Fruit fly (Drosophila melanogaster): ENCODE measurements around the gene CG9663.

The CG9663 gene

dm6 chr2L:3348146-3348747, 45.3 kb upstream of the CG9663 start (continued):
- TF ChIP-seq salm (tag; optimal IDR thresholded peaks at IDR 0.05) (peak; percentile 66), CG7745 (tag; optimal IDR thresholded peaks at IDR 0.05) (no peak), mam (GFP tag; optimal IDR thresholded peaks at IDR 0.05) (peak; percentile 38), CoRest (tag; optimal IDR thresholded peaks at IDR 0.05) (peak; percentile 59), pita (GFP tag; optimal IDR thresholded peaks at IDR 0.05) (no peak), Dll (GFP tag; IDR thresholded peaks at IDR 0.05; ENCODE audit: partially characterized antibody) (0 out of 4 replicates have a peak, but pooled peaks have one; percentile 27), CG32772 (GFP tag; IDR thresholded peaks at IDR 0.05) (peak; percentile 92), D19A (tag; optimal IDR thresholded peaks at IDR 0.05) (peak; percentile 73), Xrp1 (GFP tag; IDR thresholded peaks at IDR 0.05) (peak; percentile 94), ab (GFP tag; optimal IDR thresholded peaks at IDR 0.05) (no peak), CG12299 (tag; optimal IDR thresholded peaks at IDR 0.05) (peak; percentile 14), CG11695 (GFP tag; IDR thresholded peaks at IDR 0.05) (peak; percentile 87), Ada2b (GFP tag; IDR thresholded peaks at IDR 0.05) (peak; percentile 81), CG3163 (GFP tag; optimal IDR thresholded peaks at IDR 0.05) (no peak), psq (GFP tag; optimal IDR thresholded peaks at IDR 0.05) (no peak), Kr (GFP tag; optimal IDR thresholded peaks at IDR 0.05) (no peak), CG4820 (GFP tag; optimal IDR thresholded peaks at IDR 0.05) (peak; percentile 67), sima (GFP tag; optimal IDR thresholded peaks at IDR 0.05) (no peak), CrebB (tag; optimal IDR thresholded peaks at IDR 0.05) (peak; percentile 37), CG18011 (GFP tag; optimal IDR thresholded peaks at IDR 0.05) (peak; percentile 10), kni (GFP tag; optimal IDR thresholded peaks at IDR 0.05) (no peak), Doc2 (GFP tag; IDR thresholded peaks at IDR 0.05) (no peak), ci (GFP tag; IDR thresholded peaks at IDR 0.05) (peak; percentile 97), CG2120 (GFP tag; optimal IDR thresholded peaks at IDR 0.05) (no peak), Aef1 (GFP tag; IDR thresholded peaks at IDR 0.05) (peak; percentile 78), Awh (GFP tag; IDR thresholded peaks at IDR 0.05) (peak; percentile 97), hbn (GFP tag; IDR thresholded peaks at IDR 0.05; ENCODE audit: partially characterized antibody) (no peak), vvl (GFP tag; IDR thresholded peaks at IDR 0.05) (peak; percentile 97), CG13424 (tag; optimal IDR thresholded peaks at IDR 0.05) (peak; percentile 68), NFAT (GFP tag; IDR thresholded peaks at IDR 0.05) (no peak), ssp (GFP tag; IDR thresholded peaks at IDR 0.05) (peak; percentile 70), CG16813 (GFP tag; IDR thresholded peaks at IDR 0.05; ENCODE audit: partially characterized antibody) (no peak), chinmo (GFP tag; IDR thresholded peaks at IDR 0.05; ENCODE audit: partially characterized antibody) (no peak), Scr (GFP tag; IDR thresholded peaks at IDR 0.05; ENCODE audit: partially characterized antibody) (no peak), CG10959 (GFP tag; IDR thresholded peaks at IDR 0.05) (peak; percentile 72), Side (GFP tag; optimal IDR thresholded peaks at IDR 0.05) (peak; percentile 21), Dref (GFP tag; IDR thresholded peaks at IDR 0.05) (no peak), CG18262 (tag; optimal IDR thresholded peaks at IDR 0.05) (peak; percentile 89), Opbp (GFP tag; IDR thresholded peaks at IDR 0.05; ENCODE audit: partially characterized antibody) (no peak), fru (optimal IDR thresholded peaks at IDR 0.05) (no peak), Optix (GFP tag; IDR thresholded peaks at IDR 0.05) (peak; percentile 85), CTCF (GFP tag; optimal IDR thresholded peaks at IDR 0.05) (peak; percentile 46), inv (GFP tag; IDR thresholded peaks at IDR 0.05; ENCODE audit: partially characterized antibody) (no peak), Oli (tag; optimal IDR thresholded peaks at IDR 0.05) (peak; percentile 82), Stat92E (GFP tag; optimal IDR thresholded peaks at IDR 0.05) (no peak), Atf-2 (GFP tag; optimal IDR thresholded peaks at IDR 0.05) (peak; percentile 63), Sin3A (optimal IDR thresholded peaks at IDR 0.05) (no peak), unpg (GFP tag; optimal IDR thresholded peaks at IDR 0.05) (peak; percentile 87), CG2875 (GFP tag; optimal IDR thresholded peaks at IDR 0.05) (peak; percentile 84), gro (GFP tag; optimal IDR thresholded peaks at IDR 0.05) (no peak), CG2889 (GFP tag; IDR thresholded peaks at IDR 0.05) (peak; percentile 72; the same call in 1 of the 3 replicates)
